Worm (Caenorhabditis elegans) whole organism, early embryonic: Measurements from ENCODE around the gene F43H9.4.

Experiments used
- aly-1 ChIP-seq: sonication (generic microtip); optimal IDR thresholded peaks from 2 replicates; lab custom pipeline; 2016; ENCODE audit warnings: missing genetic modification characterization, missing compliant biosample characterization
- ama-1 ChIP-seq: fragments of 150-350 bp; optimal IDR thresholded peaks from 2 replicates; lab custom pipeline; 2014
- flt-1 ChIP-seq: fragments of 200-800 bp; sonication (Bioruptor generic); IDR thresholded peaks from 2 replicates; pipeline ENCODE4 v1.3.6; 2022; ENCODE audit warnings: missing genetic modification characterization, missing compliant biosample characterization
- hmbx-1 ChIP-seq: sonication (generic microtip); optimal IDR thresholded peaks from 2 replicates; lab custom pipeline; 2016; ENCODE audit warnings: mild to moderate bottlenecking, missing genetic modification characterization, missing compliant biosample characterization
- hmg-4 ChIP-seq: fragments of 200-800 bp; sonication (Bioruptor generic); optimal IDR thresholded peaks from 2 replicates; lab custom pipeline; 2018; ENCODE audit warnings: mild to moderate bottlenecking, missing genetic modification characterization, missing compliant biosample characterization
- tbx-11 ChIP-seq: fragments of 200-800 bp; sonication (Bioruptor generic); IDR thresholded peaks from 2 replicates; pipeline ENCODE4 v1.3.6; 2022; ENCODE audit warnings: missing genetic modification characterization, missing compliant biosample characterization

- no peak for TF ChIP-seq tbx-11 (GFP tag; lab: Robert Waterston, UW)
- no peak for TF ChIP-seq ama-1 (lab: Kevin White, UChicago)
- no peak for TF ChIP-seq hmbx-1 (tag; lab: Kevin White, UChicago)
- TF ChIP-seq flt-1: no peak
- TF ChIP-seq hmg-4 (GFP tag; lab: Kevin White, UChicago): no peak
- TF ChIP-seq aly-1 (tag; lab: Kevin White, UChicago): no peak
These were observed 31.9 kb downstream of the F43H9.4 start, which contains the start of gene str-138 for ce11 chrV:8058359-8058758.
